Fruit fly (Drosophila melanogaster): ENCODE data around the gene Cyp1.

The Cyp1 gene

DNA sequence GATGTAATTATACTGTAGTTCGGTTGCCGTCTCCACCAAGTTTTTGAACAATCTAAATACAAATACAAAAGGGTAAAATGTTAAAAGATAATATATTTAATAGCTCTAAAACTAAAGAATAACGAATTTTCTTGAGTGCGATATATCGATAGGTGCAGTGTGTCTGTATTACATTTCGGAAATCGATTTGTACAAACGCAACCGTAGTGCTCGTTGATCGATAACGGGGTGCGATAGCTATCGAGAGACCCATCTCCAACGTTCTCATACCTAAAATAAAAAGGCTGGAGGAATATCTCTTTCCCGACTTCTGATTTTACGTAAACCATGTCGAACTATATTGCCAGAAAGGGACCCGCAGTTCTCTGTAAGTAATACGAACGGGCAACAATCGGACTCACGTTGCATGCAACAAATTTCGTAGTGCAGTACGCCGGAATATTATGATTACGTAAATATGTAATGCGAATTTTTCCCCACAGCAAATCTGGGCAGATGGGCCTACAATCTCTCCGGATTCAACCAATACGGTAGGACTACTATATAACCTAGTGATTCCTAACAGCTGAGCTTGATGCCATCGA lies 34.0 kb downstream of the Cyp1 start, which contains the start of gene UQCR-14 (continued):
- TF ChIP-seq eg (GFP tag; IDR thresholded peaks at IDR 0.05) (no peak), fkh (GFP tag; optimal IDR thresholded peaks at IDR 0.05) (no peak), svp (GFP tag) (no peak), CG6854 (GFP tag; optimal IDR thresholded peaks at IDR 0.05) (no peak), acj6 (GFP tag; optimal IDR thresholded peaks at IDR 0.05) (no peak), esn (GFP tag; optimal IDR thresholded peaks at IDR 0.05) (peak; percentile 46), ss (GFP tag; optimal IDR thresholded peaks at IDR 0.05) (no peak), Hr4 (GFP tag; optimal IDR thresholded peaks at IDR 0.05) (no peak), salr (GFP tag; optimal IDR thresholded peaks at IDR 0.05) (no peak), dsx (GFP tag; optimal IDR thresholded peaks at IDR 0.05; ENCODE audit: poor library complexity, severe bottlenecking) (peak; percentile 34)

DNA sequence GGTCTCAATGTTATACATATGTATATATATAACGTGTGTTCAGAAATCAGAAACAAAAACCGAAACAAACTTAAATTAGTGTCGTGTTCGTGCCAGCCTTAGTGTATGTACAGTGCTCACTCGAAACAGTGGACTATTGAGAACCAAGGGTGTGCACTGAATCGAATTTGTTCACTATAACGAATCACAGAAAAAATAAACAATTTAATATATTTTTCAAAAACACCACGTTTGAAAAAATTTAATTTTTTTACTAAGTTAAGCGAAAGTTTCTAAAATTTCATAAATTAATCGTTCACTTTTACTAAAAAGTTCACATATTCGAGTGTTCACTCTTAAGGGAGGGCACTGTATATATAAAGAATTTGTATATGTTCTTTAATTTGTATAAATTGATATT lies 35.0 kb downstream of the Cyp1 start:
- peak; percentile 17 for TF ChIP-seq acj6 (GFP tag; optimal IDR thresholded peaks at IDR 0.05)
- peak; percentile 27 for TF ChIP-seq pdm3 (GFP tag; optimal IDR thresholded peaks at IDR 0.05)
- no peak for TF ChIP-seq CG10669 (GFP tag; optimal IDR thresholded peaks at IDR 0.05)
- TF ChIP-seq CG3032 (tag; optimal IDR thresholded peaks at IDR 0.05) = no peak
- peak; percentile 34 for TF ChIP-seq topi (GFP tag; optimal IDR thresholded peaks at IDR 0.05)
- TF ChIP-seq CG6276 (GFP tag; optimal IDR thresholded peaks at IDR 0.05) = no peak
- peak; percentile 24 for TF ChIP-seq Sox102F (GFP tag; optimal IDR thresholded peaks at IDR 0.05)
- TF ChIP-seq CG6792 (GFP tag; optimal IDR thresholded peaks at IDR 0.05) = peak; percentile 20
- TF ChIP-seq dac (GFP tag; optimal IDR thresholded peaks at IDR 0.05) = no peak
- TF ChIP-seq Eip75B (GFP tag; optimal IDR thresholded peaks at IDR 0.05) = peak; percentile 18
- peak; percentile 46 for TF ChIP-seq esn (GFP tag; optimal IDR thresholded peaks at IDR 0.05)
- no peak for TF ChIP-seq eg (GFP tag; IDR thresholded peaks at IDR 0.05)
- TF ChIP-seq CG6163 (GFP tag; IDR thresholded peaks at IDR 0.05) = no peak
- TF ChIP-seq ss (GFP tag; optimal IDR thresholded peaks at IDR 0.05) = no peak
- peak; percentile 38 for TF ChIP-seq OdsH (GFP tag; optimal IDR thresholded peaks at IDR 0.05)
- no peak for TF ChIP-seq CG15336 (GFP tag; IDR thresholded peaks at IDR 0.05)
- TF ChIP-seq lz (GFP tag; optimal IDR thresholded peaks at IDR 0.05) = peak; percentile 20
- peak; percentile 7 for TF ChIP-seq vri (GFP tag; optimal IDR thresholded peaks at IDR 0.05)
- TF ChIP-seq spab (GFP tag; optimal IDR thresholded peaks at IDR 0.05) = no peak
- TF ChIP-seq Eip78C (GFP tag) = peak; percentile 79
- peak; percentile 83 for TF ChIP-seq svp (GFP tag)
- TF ChIP-seq CG10631 (GFP tag; optimal IDR thresholded peaks at IDR 0.05) = peak; percentile 11
- no peak for TF ChIP-seq Ets21C (GFP tag; optimal IDR thresholded peaks at IDR 0.05)
- TF ChIP-seq Smox (GFP tag; optimal IDR thresholded peaks at IDR 0.05) = peak; percentile 34
- no peak for TF ChIP-seq cyc (GFP tag; optimal IDR thresholded peaks at IDR 0.05)
- TF ChIP-seq CG11294 (GFP tag; IDR thresholded peaks at IDR 0.05) = no peak
- peak; percentile 9 for TF ChIP-seq Hr4 (GFP tag; optimal IDR thresholded peaks at IDR 0.05)
- TF ChIP-seq CG34406 (GFP tag; optimal IDR thresholded peaks at IDR 0.05) = peak; percentile 17
- peak; percentile 19 for TF ChIP-seq CG31627 (GFP tag; optimal IDR thresholded peaks at IDR 0.05)
- peak; percentile 26 for TF ChIP-seq Hr39 (GFP tag; optimal IDR thresholded peaks at IDR 0.05)
- TF ChIP-seq Eip93F (GFP tag; optimal IDR thresholded peaks at IDR 0.05) = no peak
- no peak for TF ChIP-seq Hr38 (GFP tag; optimal IDR thresholded peaks at IDR 0.05)
- no peak for TF ChIP-seq achi (GFP tag; optimal IDR thresholded peaks at IDR 0.05)
- TF ChIP-seq CG11762 (GFP tag; optimal IDR thresholded peaks at IDR 0.05; ENCODE audit: insufficient read depth) = no peak
- peak; percentile 43 for TF ChIP-seq Met (GFP tag; optimal IDR thresholded peaks at IDR 0.05)
